Worm (Caenorhabditis elegans) whole organism, L4/young adult: ENCODE measurements around the gene myo-2.

Experiments used
- W03F9.2 ChIP-seq: fragments of 150-350 bp; optimal IDR thresholded peaks from 2 replicates; lab custom pipeline; 2014; ENCODE audit warnings: missing biosample characterization, missing genetic modification characterization
- dao-5 ChIP-seq: sonication (generic microtip); optimal IDR thresholded peaks from 2 replicates; lab custom pipeline; 2016; ENCODE audit warnings: missing genotype, missing genetic modification characterization, moderate library complexity, missing compliant biosample characterization
- him-1 ChIP-seq: sonication (generic microtip); optimal IDR thresholded peaks from 2 replicates; lab custom pipeline; 2016; ENCODE audit warnings: missing genotype, missing genetic modification reagents, missing genetic modification characterization, missing compliant biosample characterization

DNA sequence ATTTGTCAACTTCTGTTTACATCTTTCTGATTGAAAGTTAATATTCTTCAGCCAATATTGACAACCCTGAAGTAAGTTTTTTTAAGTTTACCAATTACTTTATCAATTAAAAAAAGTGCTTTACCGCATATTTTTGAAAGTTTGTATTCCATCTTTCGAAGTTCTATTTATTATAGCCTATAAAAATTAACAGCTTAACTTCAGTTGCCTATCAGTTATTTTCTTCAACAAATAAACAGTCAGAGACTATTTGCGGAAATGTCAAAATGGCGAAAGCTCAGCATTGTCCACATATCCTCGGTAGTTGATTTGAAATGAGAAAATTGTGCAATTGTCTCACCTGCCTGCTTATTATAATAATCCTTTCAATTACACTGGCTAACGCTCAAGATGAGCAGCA lies 4.4 kb upstream of the myo-2 start, which contains the start of gene T18D3.5:
- TF ChIP-seq W03F9.2 (tag; lab: Kevin White, UChicago) (no peak), him-1 (no peak), dao-5 (tag; lab: Kevin White, UChicago) (no peak)
